Fruit fly (Drosophila melanogaster): ENCODE results near the gene nesd.

dm6 chr2L:20057391-20057790 is 36.4 kb upstream of the nesd start:
- TF ChIP-seq CG16779 (tag; optimal IDR thresholded peaks at IDR 0.05) (no peak), CG1621 (tag; optimal IDR thresholded peaks at IDR 0.05) (no peak), CG6276 (GFP tag; optimal IDR thresholded peaks at IDR 0.05) (no peak), topi (GFP tag; optimal IDR thresholded peaks at IDR 0.05) (no peak), Hr38 (GFP tag; optimal IDR thresholded peaks at IDR 0.05) (no peak), lz (GFP tag; optimal IDR thresholded peaks at IDR 0.05) (no peak)
